Worm (Caenorhabditis elegans): ENCODE measurements around the gene str-255.

DNA sequence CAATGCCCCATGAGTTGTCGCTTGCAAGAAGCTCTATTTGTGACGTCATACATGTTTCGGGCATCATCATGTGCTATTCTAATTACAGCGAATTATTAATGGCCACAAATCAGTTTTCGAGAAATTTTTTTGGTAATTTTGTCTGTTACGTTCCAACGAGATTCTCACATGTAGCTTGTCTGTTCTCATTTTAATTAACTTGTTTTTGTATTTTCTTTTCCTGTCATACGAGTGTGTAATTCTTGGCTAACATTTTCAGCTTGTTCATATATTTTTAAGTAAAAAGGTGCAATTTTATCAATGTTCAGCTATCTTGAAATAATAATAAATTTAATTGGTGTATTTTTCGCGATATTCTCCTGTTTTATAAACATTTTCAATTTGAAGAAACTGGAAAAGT lies 8.4 kb downstream of the str-255 start, which contains the start of gene srbc-21:
- TF ChIP-seq nhr-67 (tag; optimal IDR thresholded peaks at IDR 0.05) (no peak), tbx-2 (tag; optimal IDR thresholded peaks at IDR 0.05) (no peak), ceh-16 (tag; optimal IDR thresholded peaks at IDR 0.05) (no peak), nhr-23 (tag; optimal IDR thresholded peaks at IDR 0.05) (no peak), ceh-82 (tag; optimal IDR thresholded peaks at IDR 0.05) (no peak), lin-39 (tag; optimal IDR thresholded peaks at IDR 0.05) (no peak), nhr-25 (tag; optimal IDR thresholded peaks at IDR 0.05) (no peak), unc-62 (GFP tag; optimal IDR thresholded peaks at IDR 0.05) (no peak), nhr-237 (tag; optimal IDR thresholded peaks at IDR 0.05) (no peak), nhr-28 (tag; optimal IDR thresholded peaks at IDR 0.05) (no peak), unc-39 (tag; optimal IDR thresholded peaks at IDR 0.05) (no peak), pha-4 (tag; optimal IDR thresholded peaks at IDR 0.05) (no peak), nhr-12 (tag; optimal IDR thresholded peaks at IDR 0.05) (no peak), elt-1 (tag; optimal IDR thresholded peaks at IDR 0.05) (no peak)
